Worm (Caenorhabditis elegans) whole organism, L2 larva: ENCODE measurements around the gene F36H1.11.
A peak's percentile ranks its signal among the peaks of the same experiment; 100 is the strongest.

Source experiments
- C34F6.9 ChIP-seq: fragments of 150-350 bp; optimal IDR thresholded peaks from 2 replicates; lab custom pipeline; 2014; ENCODE audit warnings: missing biosample characterization, missing genetic modification characterization
- F13H6.1 ChIP-seq: sonication (generic microtip); optimal IDR thresholded peaks from 2 replicates; lab custom pipeline; 2016; ENCODE audit warnings: missing genetic modification characterization, missing compliant biosample characterization
- Y55F3AM.14 ChIP-seq: fragments of 200-800 bp; sonication (Bioruptor generic); optimal IDR thresholded peaks from 2 replicates; lab custom pipeline; 2018; ENCODE audit warnings: mild to moderate bottlenecking, missing genetic modification characterization, missing compliant biosample characterization
- ZK546.5 ChIP-seq: sonication (generic microtip); optimal IDR thresholded peaks from 2 replicates; lab custom pipeline; 2017; ENCODE audit warnings: missing biosample characterization, missing genetic modification characterization
- alr-1 ChIP-seq: fragments of 150-350 bp; optimal IDR thresholded peaks from 2 replicates; lab custom pipeline; 2014; ENCODE audit warnings: missing biosample characterization, missing genetic modification characterization
- aly-2 ChIP-seq: fragments of 150-350 bp; optimal IDR thresholded peaks from 2 replicates; lab custom pipeline; 2014; ENCODE audit warnings: missing biosample characterization, missing genetic modification characterization
- ama-1 ChIP-seq: fragments of 150-350 bp; optimal IDR thresholded peaks from 2 replicates; lab custom pipeline; 2018; ENCODE audit warnings: inconsistent platforms
- blmp-1 ChIP-seq: sonication (generic microtip); optimal IDR thresholded peaks from 2 replicates; lab custom pipeline; 2017; ENCODE audit warnings: missing genetic modification characterization, mild to moderate bottlenecking, missing compliant biosample characterization, antibody characterized with exemption, moderate library complexity; ENCODE audit not compliant: insufficient read depth
- ceh-16 ChIP-seq: fragments of 150-350 bp; optimal IDR thresholded peaks from 2 replicates; lab custom pipeline; 2014; ENCODE audit warnings: missing biosample characterization, missing genetic modification characterization
- ceh-82 ChIP-seq: fragments of 150-350 bp; optimal IDR thresholded peaks from 2 replicates; lab custom pipeline; 2014; ENCODE audit warnings: missing biosample characterization, missing genetic modification characterization
- crh-2 ChIP-seq: sonication (generic microtip); optimal IDR thresholded peaks from 2 replicates; lab custom pipeline; 2017; ENCODE audit warnings: missing biosample characterization, missing genetic modification characterization
- dmd-4 ChIP-seq: sonication (generic microtip); optimal IDR thresholded peaks from 2 replicates; lab custom pipeline; 2017; ENCODE audit warnings: missing biosample characterization, missing genetic modification characterization
- egl-27 ChIP-seq: sonication (generic microtip); optimal IDR thresholded peaks from 3 replicates; lab custom pipeline; 2017; ENCODE audit warnings: missing biosample characterization, missing genetic modification reagents, missing genetic modification characterization
- elt-1 ChIP-seq: fragments of 150-350 bp; optimal IDR thresholded peaks from 2 replicates; lab custom pipeline; 2014; ENCODE audit warnings: missing biosample characterization, missing genetic modification characterization
- elt-3 ChIP-seq: sonication (generic microtip); optimal IDR thresholded peaks from 2 replicates; lab custom pipeline; 2017; ENCODE audit warnings: missing biosample characterization, missing genetic modification characterization
- fos-1 ChIP-seq: fragments of 150-350 bp; optimal IDR thresholded peaks from 2 replicates; lab custom pipeline; 2014; ENCODE audit warnings: missing biosample characterization, missing genetic modification characterization
- gmeb-1 ChIP-seq: fragments of 150-350 bp; optimal IDR thresholded peaks from 2 replicates; lab custom pipeline; 2014; ENCODE audit warnings: missing biosample characterization, missing genetic modification characterization
- lin-11 ChIP-seq: fragments of 150-350 bp; sonication (generic microtip); optimal IDR thresholded peaks from 2 replicates; lab custom pipeline; 2014; ENCODE audit warnings: missing biosample characterization, missing genetic modification characterization, inconsistent platforms, mixed read lengths
- lin-13 ChIP-seq: fragments of 150-350 bp; optimal IDR thresholded peaks from 2 replicates; lab custom pipeline; 2014; ENCODE audit warnings: missing biosample characterization, missing genetic modification reagents, missing genetic modification characterization
- lin-39 ChIP-seq: fragments of 150-350 bp; optimal IDR thresholded peaks from 2 replicates; lab custom pipeline; 2014; ENCODE audit warnings: missing biosample characterization, missing genetic modification reagents, missing genetic modification characterization
- mab-5 ChIP-seq: fragments of 150-350 bp; optimal IDR thresholded peaks from 2 replicates; lab custom pipeline; 2014; ENCODE audit warnings: missing biosample characterization, missing genetic modification characterization
- mdl-1 ChIP-seq, 2 experiments: fragments of 150-350 bp in 1 of 2; sonication (generic microtip) in 1 of 2; optimal IDR thresholded peaks; 2 replicates each; lab custom pipeline; 2017; ENCODE audit warnings: missing biosample characterization in 2 of 2, missing genetic modification characterization in 2 of 2
- nhr-11 ChIP-seq: fragments of 150-350 bp; optimal IDR thresholded peaks from 2 replicates; lab custom pipeline; 2014; ENCODE audit warnings: missing biosample characterization, missing genetic modification characterization
- nhr-12 ChIP-seq: fragments of 150-350 bp; optimal IDR thresholded peaks from 2 replicates; lab custom pipeline; 2014; ENCODE audit warnings: missing biosample characterization, missing genetic modification characterization
- nhr-129 ChIP-seq: fragments of 150-350 bp; optimal IDR thresholded peaks from 2 replicates; lab custom pipeline; 2014; ENCODE audit warnings: missing biosample characterization, missing genetic modification characterization
- nhr-25 ChIP-seq: fragments of 150-350 bp; sonication (generic microtip); optimal IDR thresholded peaks from 3 replicates; lab custom pipeline; 2014; ENCODE audit warnings: missing biosample characterization, missing genetic modification characterization
- nhr-6 ChIP-seq: fragments of 150-350 bp; optimal IDR thresholded peaks from 2 replicates; lab custom pipeline; 2014; ENCODE audit warnings: missing biosample characterization, missing genetic modification characterization
- nhr-77 ChIP-seq: fragments of 150-350 bp; optimal IDR thresholded peaks from 2 replicates; lab custom pipeline; 2014; ENCODE audit warnings: missing biosample characterization, missing genetic modification characterization
- peb-1 ChIP-seq: fragments of 150-350 bp; optimal IDR thresholded peaks from 2 replicates; lab custom pipeline; 2014; ENCODE audit warnings: missing biosample characterization, missing genetic modification characterization
- sem-4 ChIP-seq: fragments of 150-350 bp; optimal IDR thresholded peaks from 2 replicates; lab custom pipeline; 2014; ENCODE audit warnings: missing biosample characterization, missing genetic modification reagents, missing genetic modification characterization
- sma-3 ChIP-seq: sonication (generic microtip); optimal IDR thresholded peaks from 2 replicates; lab custom pipeline; 2016; ENCODE audit warnings: missing genetic modification reagents, missing genetic modification characterization, missing compliant biosample characterization
- sma-9 ChIP-seq, 2 experiments: fragments of 150-350 bp in 1 of 2; sonication (generic microtip) in 1 of 2; optimal IDR thresholded peaks; 2 replicates each; lab custom pipeline; 2014 to 2016; ENCODE audit warnings: missing genetic modification characterization in 2 of 2, mild to moderate bottlenecking in 1 of 2, missing biosample characterization in 1 of 2, missing compliant biosample characterization in 1 of 2, missing genetic modification reagents in 1 of 2, moderate library complexity in 1 of 2
- snpc-4 ChIP-seq: fragments of 150-350 bp; optimal IDR thresholded peaks from 2 replicates; lab custom pipeline; 2014; ENCODE audit warnings: missing biosample characterization, missing genetic modification characterization
- unc-55 ChIP-seq: fragments of 150-350 bp; sonication (generic microtip); optimal IDR thresholded peaks from 3 replicates; lab custom pipeline; 2014; ENCODE audit warnings: missing biosample characterization, missing genetic modification reagents, missing genetic modification characterization
- unc-62 ChIP-seq: fragments of 150-350 bp; optimal IDR thresholded peaks from 2 replicates; lab custom pipeline; 2014; ENCODE audit warnings: missing biosample characterization, missing genetic modification reagents, missing genetic modification characterization
- zag-1 ChIP-seq: fragments of 150-350 bp; optimal IDR thresholded peaks from 2 replicates; lab custom pipeline; 2014; ENCODE audit warnings: missing biosample characterization, missing genetic modification characterization
- ztf-1 ChIP-seq: fragments of 200-800 bp; sonication (Bioruptor generic); conservative IDR thresholded peaks from 2 replicates; pipeline ENCODE4 v1.3.6; 2022; ENCODE audit warnings: missing genetic modification characterization, missing compliant biosample characterization
- ztf-11 ChIP-seq: sonication (generic microtip); optimal IDR thresholded peaks from 2 replicates; lab custom pipeline; 2017; ENCODE audit warnings: missing biosample characterization, missing genetic modification characterization
- ztf-4 ChIP-seq: fragments of 150-350 bp; optimal IDR thresholded peaks from 2 replicates; lab custom pipeline; 2014; ENCODE audit warnings: missing biosample characterization, missing genetic modification characterization

F36H1.11 gene

DNA sequence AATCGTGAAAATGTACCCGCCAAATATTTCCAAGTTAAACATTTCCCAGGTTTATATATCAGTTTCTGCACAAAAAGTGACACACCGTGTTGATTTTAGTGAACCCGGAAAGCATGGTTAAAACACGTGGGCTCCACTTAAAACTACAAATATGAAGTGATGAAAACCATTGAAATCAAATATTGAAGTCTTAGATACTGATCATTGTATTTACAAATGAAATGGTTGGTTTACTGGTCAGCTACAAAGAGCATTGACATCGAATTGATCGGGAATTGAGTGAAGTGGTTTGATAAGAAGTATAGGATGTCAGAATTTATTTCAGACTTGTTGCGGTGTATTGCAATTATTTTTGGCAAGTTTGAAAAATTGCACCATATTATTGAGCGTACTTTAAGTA, 19.6 kb upstream of the F36H1.11 start, which contains the start of gene hrg-5:
Gene hrg-5, minus strand, starts transcription at position 17 of the 400 bp plus-strand sequence.
- TF ChIP-seq sma-9 (GFP tag; optimal IDR thresholded peaks at IDR 0.05; lab: Kevin White, UChicago) (peak; percentile 66), sma-9 (tag; optimal IDR thresholded peaks at IDR 0.05; lab: Kevin White, UChicago) (no peak), crh-2 (peak; percentile 19), zag-1 (no peak)

DNA sequence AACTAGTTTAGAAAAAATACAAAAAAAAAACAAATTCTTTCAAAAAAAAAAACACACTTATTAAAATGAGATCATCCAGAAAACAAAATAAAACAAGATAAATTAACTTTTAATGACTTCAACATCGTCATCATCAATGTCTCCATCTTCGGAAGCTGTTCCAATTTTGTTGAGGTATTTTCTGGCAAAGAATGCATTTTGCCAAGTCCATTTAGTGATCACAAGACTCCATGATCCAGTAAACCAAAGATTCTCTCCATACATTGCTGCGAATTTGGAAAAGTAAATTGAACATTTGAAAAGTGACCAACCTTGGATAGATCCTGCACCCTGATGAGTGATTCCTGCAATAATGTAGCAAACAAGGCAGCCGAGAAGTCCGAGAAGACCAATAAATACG, 18.9 kb upstream of the F36H1.11 start:
- TF ChIP-seq egl-27 (tag; lab: Kevin White, UChicago) (no peak), elt-3 (no peak), aly-2 (no peak), ceh-82 (tag; lab: Kevin White, UChicago) (no peak), peb-1 (tag; lab: Kevin White, UChicago) (no peak), unc-55 (GFP tag; lab: Kevin White, UChicago) (no peak), ceh-16 (tag; lab: Kevin White, UChicago) (no peak), blmp-1 (tag; lab: Kevin White, UChicago) (no peak), ZK546.5 (tag; lab: Kevin White, UChicago) (no peak), sma-3 (GFP tag; lab: Kevin White, UChicago) (no peak), mab-5 (tag; lab: Kevin White, UChicago) (no peak), unc-62 (GFP tag; lab: Kevin White, UChicago) (no peak), gmeb-1 (tag; lab: Kevin White, UChicago) (no peak)

DNA sequence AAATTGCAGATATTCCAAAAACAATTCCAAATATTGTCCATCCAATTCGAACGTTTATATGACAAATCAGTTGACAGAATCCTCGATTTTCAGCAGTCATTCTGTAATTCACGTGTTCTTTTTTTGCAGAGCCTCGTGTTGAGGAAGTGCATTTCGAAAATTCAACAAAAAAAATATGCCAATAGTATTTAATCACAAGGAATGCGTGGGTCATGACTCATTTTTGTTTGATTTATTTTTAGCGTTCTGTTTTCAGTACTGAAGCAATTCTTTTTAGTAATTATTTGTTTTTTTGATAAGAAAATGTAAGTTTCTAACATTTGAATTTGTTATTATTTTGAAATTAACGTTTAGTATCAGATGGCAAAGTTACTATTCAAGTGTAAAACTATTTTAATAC, 18.1 kb upstream of the F36H1.11 start, which contains the start of gene hrg-4:
Gene hrg-4, minus strand, starts transcription at position 101 of the 400 bp plus-strand sequence.
- TF ChIP-seq ceh-16 (tag; lab: Kevin White, UChicago) (no peak), aly-2 (no peak), snpc-4 (tag; lab: Kevin White, UChicago) (no peak), elt-1 (no peak), ztf-1 (GFP tag; lab: Robert Waterston, UW) (no peak), ztf-11 (tag; lab: Kevin White, UChicago) (no peak), nhr-11 (tag; lab: Kevin White, UChicago) (no peak), lin-11 (tag; lab: Kevin White, UChicago) (no peak), lin-13 (GFP tag; lab: Kevin White, UChicago) (no peak), dmd-4 (tag; lab: Kevin White, UChicago) (no peak)

DNA sequence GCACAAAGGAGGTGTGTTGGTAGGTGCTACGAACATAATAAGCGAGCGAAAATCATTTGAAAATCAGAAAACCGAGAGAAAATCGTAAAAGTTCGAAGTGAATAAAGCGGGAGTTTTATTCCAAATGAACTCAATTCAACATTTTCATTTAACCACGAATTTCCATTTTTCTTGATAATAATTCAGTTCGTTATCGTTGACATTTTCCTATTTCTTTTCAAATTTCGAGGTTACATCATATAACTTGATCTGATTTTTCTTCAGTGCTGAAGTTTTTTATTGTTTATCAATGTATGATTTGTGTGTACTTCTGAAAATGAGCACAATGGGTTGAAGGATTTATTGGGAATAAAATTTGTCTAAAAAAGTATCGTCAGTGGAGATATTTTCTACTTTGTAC, 17.3 kb upstream of the F36H1.11 start:
- TF ChIP-seq ztf-11 (tag; lab: Kevin White, UChicago) = no peak
- no peak for TF ChIP-seq F13H6.1 (tag; lab: Kevin White, UChicago)
- peak; percentile 50 for TF ChIP-seq crh-2
- TF ChIP-seq sma-9 (GFP tag; optimal IDR thresholded peaks at IDR 0.05; lab: Kevin White, UChicago) = no peak
- TF ChIP-seq sma-9 (tag; optimal IDR thresholded peaks at IDR 0.05; lab: Kevin White, UChicago) = no peak
- TF ChIP-seq ZK546.5 (tag; lab: Kevin White, UChicago) = no peak
- no peak for TF ChIP-seq lin-39 (tag; lab: Kevin White, UChicago)
- peak; percentile 57 for TF ChIP-seq nhr-129 (tag; lab: Kevin White, UChicago)
- TF ChIP-seq ztf-1 (GFP tag; lab: Robert Waterston, UW) = no peak
- no peak for TF ChIP-seq elt-1
- no peak for TF ChIP-seq alr-1 (tag; lab: Kevin White, UChicago)
- TF ChIP-seq C34F6.9 (tag; lab: Kevin White, UChicago) = no peak
- TF ChIP-seq mdl-1 (tag; optimal IDR thresholded peaks at IDR 0.05; lab: Kevin White, UChicago) = no peak
- no peak for TF ChIP-seq dmd-4 (tag; lab: Kevin White, UChicago)
- TF ChIP-seq nhr-77 (tag; lab: Kevin White, UChicago) = no peak
- TF ChIP-seq sem-4 (tag; lab: Kevin White, UChicago) = no peak
- no peak for TF ChIP-seq nhr-11 (tag; lab: Kevin White, UChicago)
- TF ChIP-seq gmeb-1 (tag; lab: Kevin White, UChicago) = peak; percentile 20
- TF ChIP-seq elt-3 = no peak
- peak; percentile 83 for TF ChIP-seq fos-1
- no peak for TF ChIP-seq blmp-1 (tag; lab: Kevin White, UChicago)
- no peak for TF ChIP-seq egl-27 (tag; lab: Kevin White, UChicago)
- TF ChIP-seq peb-1 (tag; lab: Kevin White, UChicago) = no peak
- TF ChIP-seq nhr-12 (tag; lab: Kevin White, UChicago) = no peak
- no peak for TF ChIP-seq Y55F3AM.14 (GFP tag; lab: Kevin White, UChicago)
- TF ChIP-seq nhr-25 = no peak
- no peak for TF ChIP-seq ztf-4 (tag; lab: Kevin White, UChicago)
- no peak for TF ChIP-seq ama-1 (lab: Kevin White, UChicago)
- TF ChIP-seq lin-11 (tag; lab: Kevin White, UChicago) = no peak
- no peak for TF ChIP-seq nhr-6 (tag; lab: Kevin White, UChicago)
